Fruit fly (Drosophila melanogaster) whole organism, embryonic: ENCODE measurements around the gene Chchd2.
A peak's percentile ranks its signal among the peaks of the same experiment; 100 is the strongest.

ENCODE experiments used
- ATbp ChIP-seq: fragments of 200-800 bp; sonication (Bioruptor generic); optimal IDR thresholded peaks from 2 replicates; lab custom pipeline; 2017; ENCODE audit warnings: missing biosample characterization, mild to moderate bottlenecking, missing genetic modification characterization, missing genetic modification reagents
- CG1024 ChIP-seq: fragments of 200-800 bp; sonication (Bioruptor generic); IDR thresholded peaks from 2 replicates; pipeline ENCODE4 v1.3.6; 2022; ENCODE audit warnings: missing biosample characterization, missing genetic modification characterization
- CG10366 ChIP-seq: fragments of 200-800 bp; sonication (Bioruptor generic); IDR thresholded peaks from 2 replicates; pipeline ENCODE4 v1.3.6; 2022; ENCODE audit warnings: missing biosample characterization, missing genetic modification characterization
- CG11723 ChIP-seq: fragments of 200-800 bp; sonication (Bioruptor generic); optimal IDR thresholded peaks from 2 replicates; lab custom pipeline; 2017; ENCODE audit warnings: missing biosample characterization, mild to moderate bottlenecking, missing genetic modification characterization
- CG15073 ChIP-seq: fragments of 200-800 bp; sonication (Bioruptor generic); optimal IDR thresholded peaks from 2 replicates; lab custom pipeline; 2016; ENCODE audit warnings: missing biosample characterization, missing genetic modification characterization
- CG1603 ChIP-seq: fragments of 200-800 bp; sonication (Bioruptor generic); optimal IDR thresholded peaks from 2 replicates; lab custom pipeline; 2019; ENCODE audit warnings: missing biosample characterization, mild to moderate bottlenecking, missing genetic modification characterization, moderate library complexity
- CG17186 ChIP-seq: fragments of 200-800 bp; sonication (Bioruptor generic); optimal IDR thresholded peaks from 3 replicates; lab custom pipeline; 2017; ENCODE audit warnings: missing biosample characterization, missing genetic modification reagents, missing genetic modification characterization
- CG17328 ChIP-seq: fragments of 200-800 bp; sonication (Bioruptor generic); IDR thresholded peaks from 2 replicates; pipeline ENCODE4 v1.3.6; 2022; ENCODE audit warnings: missing biosample characterization, missing genetic modification characterization
- CG17802 ChIP-seq: fragments of 200-800 bp; sonication (Bioruptor generic); optimal IDR thresholded peaks from 2 replicates; lab custom pipeline; 2018; ENCODE audit warnings: missing biosample characterization, mild to moderate bottlenecking, missing genetic modification characterization, moderate library complexity
- CG18599 ChIP-seq: fragments of 200-800 bp; sonication (Bioruptor generic); optimal IDR thresholded peaks from 3 replicates; lab custom pipeline; 2017; ENCODE audit warnings: missing biosample characterization, missing genetic modification characterization, mild to moderate bottlenecking, moderate library complexity, missing genetic modification reagents
- CG30403 ChIP-seq: fragments of 200-800 bp; sonication (Bioruptor generic); optimal IDR thresholded peaks from 3 replicates; lab custom pipeline; 2016; ENCODE audit warnings: missing biosample characterization, missing genetic modification characterization
- CG4730 ChIP-seq: fragments of 200-800 bp; sonication (Bioruptor generic); IDR thresholded peaks from 2 replicates; pipeline ENCODE4 v1.3.6; 2022; ENCODE audit warnings: missing biosample characterization, missing genetic modification characterization
- CG7357 ChIP-seq: fragments of 200-800 bp; sonication (Bioruptor generic); IDR thresholded peaks from 3 replicates; pipeline ENCODE4 v1.3.6; 2022; ENCODE audit warnings: missing biosample characterization, missing genetic modification characterization
- CG7839 ChIP-seq: fragments of 200-800 bp; sonication (Bioruptor generic); optimal IDR thresholded peaks from 3 replicates; lab custom pipeline; 2018; ENCODE audit warnings: missing biosample characterization, mild to moderate bottlenecking, missing genetic modification characterization, moderate library complexity
- CkIIα-i1 ChIP-seq: fragments of 200-800 bp; sonication (Bioruptor generic); IDR thresholded peaks from 2 replicates; pipeline ENCODE4 v1.3.6; 2022; ENCODE audit warnings: missing biosample characterization, missing genetic modification characterization
- Dfd ChIP-seq, 2 experiments: fragments of >200 bp; optimal IDR thresholded peaks; 2 replicates each; lab custom pipeline; 2017; ENCODE audit warnings: missing biosample characterization in 2 of 2, missing genetic modification characterization in 2 of 2
- Doc2 ChIP-seq: fragments of 200-800 bp; sonication (Bioruptor generic); IDR thresholded peaks from 2 replicates; pipeline ENCODE4 v1.3.6; 2022; ENCODE audit warnings: missing biosample characterization, missing genetic modification characterization
- Dref ChIP-seq: fragments of 200-800 bp; sonication (Bioruptor generic); IDR thresholded peaks from 2 replicates; pipeline ENCODE4 v1.3.6; 2022; ENCODE audit warnings: missing biosample characterization, missing genetic modification characterization
- E2f1 ChIP-seq: fragments of 200-800 bp; sonication (Bioruptor generic); IDR thresholded peaks from 2 replicates; pipeline ENCODE4 v1.3.6; 2022; ENCODE audit warnings: missing biosample characterization, missing genetic modification characterization
- E2f2 ChIP-seq: fragments of 200-800 bp; sonication (Bioruptor generic); IDR thresholded peaks from 2 replicates; pipeline ENCODE4 v1.3.6; 2022; ENCODE audit warnings: missing biosample characterization, missing genetic modification characterization
- GATAe ChIP-seq: fragments of 200-800 bp; sonication (Bioruptor generic); conservative IDR thresholded peaks from 2 replicates; pipeline ENCODE4 v1.3.6; 2022; ENCODE audit warnings: missing biosample characterization, missing genetic modification characterization
- HmgD ChIP-seq: fragments of 200-800 bp; sonication (Bioruptor generic); optimal IDR thresholded peaks from 3 replicates; lab custom pipeline; 2016; ENCODE audit warnings: missing biosample characterization, missing genetic modification characterization
- Lhr ChIP-seq: fragments of 200-800 bp; sonication (Bioruptor generic); optimal IDR thresholded peaks from 3 replicates; lab custom pipeline; 2017; ENCODE audit warnings: mild to moderate bottlenecking, missing biosample characterization, missing genetic modification reagents, missing genetic modification characterization
- NK7.1 ChIP-seq: fragments of 200-800 bp; sonication (Bioruptor generic); optimal IDR thresholded peaks from 3 replicates; lab custom pipeline; 2016; ENCODE audit warnings: missing biosample characterization, missing genetic modification characterization
- Oaz ChIP-seq: fragments of 200-800 bp; sonication (Bioruptor generic); IDR thresholded peaks from 2 replicates; pipeline ENCODE4 v1.3.6; 2022; ENCODE audit warnings: missing biosample characterization, missing genetic modification characterization
- Pdp1 ChIP-seq, 2 experiments: fragments of 200-800 bp; sonication (Bioruptor generic); optimal IDR thresholded peaks; 3 replicates each; lab custom pipeline; 2016; ENCODE audit warnings: missing biosample characterization in 2 of 2, missing genetic modification characterization in 2 of 2, mild to moderate bottlenecking in 1 of 2, moderate library complexity in 1 of 2
- Rfx ChIP-seq: fragments of 200-800 bp; sonication (Bioruptor generic); IDR thresholded peaks from 2 replicates; pipeline ENCODE4 v1.3.6; 2022; ENCODE audit warnings: missing biosample characterization, missing genetic modification characterization
- Rx ChIP-seq: fragments of 200-800 bp; sonication (Bioruptor generic); IDR thresholded peaks from 2 replicates; pipeline ENCODE4 v1.3.6; 2022; ENCODE audit warnings: missing biosample characterization, missing genetic modification characterization
- bab2 ChIP-seq: fragments of 200-800 bp; sonication (Bioruptor generic); optimal IDR thresholded peaks from 2 replicates; lab custom pipeline; 2016; ENCODE audit warnings: missing biosample characterization, missing genetic modification characterization
- cato ChIP-seq: fragments of 200-800 bp; sonication (Bioruptor generic); optimal IDR thresholded peaks from 2 replicates; lab custom pipeline; 2016; ENCODE audit warnings: missing biosample characterization, missing genetic modification characterization, borderline replicate concordance
- danr ChIP-seq: fragments of 200-800 bp; sonication (Bioruptor generic); IDR thresholded peaks from 2 replicates; pipeline ENCODE4 v1.3.6; 2022; ENCODE audit warnings: missing biosample characterization, missing genetic modification characterization
- ems ChIP-seq: fragments of 200-800 bp; sonication (Bioruptor generic); optimal IDR thresholded peaks from 3 replicates; lab custom pipeline; 2016; ENCODE audit warnings: missing biosample characterization, missing genetic modification characterization
- fd96Cb ChIP-seq: fragments of 200-800 bp; sonication (Bioruptor generic); optimal IDR thresholded peaks from 2 replicates; lab custom pipeline; 2018; ENCODE audit warnings: missing biosample characterization, mild to moderate bottlenecking, missing genetic modification characterization, moderate library complexity
- gem ChIP-seq: fragments of 200-800 bp; sonication (Bioruptor generic); optimal IDR thresholded peaks from 2 replicates; lab custom pipeline; 2019; ENCODE audit warnings: missing biosample characterization, mild to moderate bottlenecking, missing genetic modification characterization, moderate library complexity
- ind ChIP-seq: fragments of 200-800 bp; sonication (Bioruptor generic); optimal IDR thresholded peaks from 3 replicates; lab custom pipeline; 2016; ENCODE audit warnings: missing biosample characterization, missing genetic modification characterization
- jumu ChIP-seq: fragments of 200-800 bp; sonication (Bioruptor generic); optimal IDR thresholded peaks from 3 replicates; lab custom pipeline; 2016; ENCODE audit warnings: missing biosample characterization, missing genetic modification characterization
- knrl ChIP-seq: fragments of 200-800 bp; sonication (Bioruptor generic); IDR thresholded peaks from 3 replicates; pipeline ENCODE4 v1.3.6; 2022; ENCODE audit warnings: missing biosample characterization, missing genetic modification characterization; ENCODE audit not compliant: partially characterized antibody
- lmd ChIP-seq: fragments of 200-800 bp; sonication (Bioruptor generic); IDR thresholded peaks from 2 replicates; pipeline ENCODE4 v1.3.6; 2022; ENCODE audit warnings: missing biosample characterization, missing genetic modification characterization
- mirr ChIP-seq: fragments of 200-800 bp; sonication (Bioruptor generic); optimal IDR thresholded peaks from 3 replicates; lab custom pipeline; 2018; ENCODE audit warnings: missing biosample characterization, mild to moderate bottlenecking, missing genetic modification characterization
- nom ChIP-seq: fragments of 200-800 bp; sonication (Bioruptor generic); optimal IDR thresholded peaks from 2 replicates; lab custom pipeline; 2017; ENCODE audit warnings: missing biosample characterization, missing genetic modification characterization, mild to moderate bottlenecking, moderate library complexity, missing genetic modification reagents
- odd ChIP-seq: fragments of 200-800 bp; sonication (Bioruptor generic); optimal IDR thresholded peaks from 2 replicates; lab custom pipeline; 2017; ENCODE audit warnings: missing biosample characterization, mild to moderate bottlenecking, missing genetic modification characterization
- phol ChIP-seq: fragments of 200-800 bp; sonication (Bioruptor generic); optimal IDR thresholded peaks from 3 replicates; lab custom pipeline; 2018; ENCODE audit warnings: missing biosample characterization, mild to moderate bottlenecking, missing genetic modification characterization, moderate library complexity
- prd ChIP-seq, 3 experiments: fragments of >200 bp in 2 of 3; fragments of 200-800 bp in 1 of 3; sonication (Bioruptor generic) in 1 of 3; optimal IDR thresholded peaks in 2 of 3; IDR thresholded peaks in 1 of 3; 2 replicates in 2 of 3; 3 replicates in 1 of 3; pipeline versions ENCODE4 v1.3.6 to Lab custom; 2017 to 2022; ENCODE audit warnings: missing biosample characterization in 1 of 3, missing genetic modification characterization in 1 of 3
- pzg ChIP-seq: fragments of 200-800 bp; sonication (Bioruptor generic); optimal IDR thresholded peaks from 3 replicates; lab custom pipeline; 2018; ENCODE audit warnings: missing biosample characterization, mild to moderate bottlenecking, missing genetic modification characterization, moderate library complexity
- repo ChIP-seq: fragments of 200-800 bp; sonication (Bioruptor generic); optimal IDR thresholded peaks from 2 replicates; lab custom pipeline; 2016; ENCODE audit warnings: missing biosample characterization, missing genetic modification characterization
- seq ChIP-seq: fragments of 200-800 bp; sonication (Bioruptor generic); IDR thresholded peaks from 2 replicates; pipeline ENCODE4 v1.3.6; 2022; ENCODE audit warnings: missing biosample characterization, missing genetic modification characterization
- stwl ChIP-seq: fragments of 200-800 bp; sonication (Bioruptor generic); optimal IDR thresholded peaks from 3 replicates; lab custom pipeline; 2018; ENCODE audit warnings: missing biosample characterization, mild to moderate bottlenecking, missing genetic modification characterization, moderate library complexity
- unpg ChIP-seq: fragments of 200-800 bp; sonication (Bioruptor generic); optimal IDR thresholded peaks from 3 replicates; lab custom pipeline; 2018; ENCODE audit warnings: missing biosample characterization, mild to moderate bottlenecking, missing genetic modification characterization, moderate library complexity
- zen ChIP-seq: fragments of 200-800 bp; sonication (Bioruptor generic); optimal IDR thresholded peaks from 3 replicates; lab custom pipeline; 2018; ENCODE audit warnings: missing biosample characterization, mild to moderate bottlenecking, missing genetic modification characterization, moderate library complexity
- zfh2 ChIP-seq: fragments of 200-800 bp; sonication (Bioruptor generic); optimal IDR thresholded peaks from 2 replicates; lab custom pipeline; 2016; ENCODE audit warnings: missing biosample characterization, missing genetic modification characterization

Chchd2 gene

DNA sequence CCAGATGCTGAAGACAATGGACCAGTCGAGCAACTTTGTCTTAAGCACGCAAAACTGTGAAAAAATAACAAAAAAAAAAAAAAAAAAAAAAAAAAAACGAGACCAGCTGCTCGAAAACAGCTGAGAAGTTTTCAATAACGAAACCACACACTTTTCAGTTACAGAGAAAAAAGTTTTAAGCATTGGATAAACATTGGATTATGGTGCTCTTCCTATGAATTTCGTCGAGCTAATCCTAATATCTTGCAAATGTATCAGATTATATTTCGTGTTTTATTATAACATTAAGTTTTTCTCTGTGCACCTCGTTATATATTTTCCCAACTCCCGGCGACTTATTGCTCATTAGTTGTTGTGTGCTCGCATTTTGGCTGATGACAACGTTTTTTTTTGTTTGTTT is 27.7 kb downstream of the Chchd2 start (continued):
- TF ChIP-seq NK7.1 (GFP tag; lab: Kevin White, UChicago) (no peak), Pdp1 (GFP tag; optimal IDR thresholded peaks at IDR 0.05; lab: Kevin White, UChicago) (peak; percentile 27 to 47), Dfd (GFP tag; optimal IDR thresholded peaks at IDR 0.05; lab: Kevin White, UChicago) (no peak), odd (GFP tag; lab: Kevin White, UChicago) (peak; percentile 29), gem (tag; lab: Kevin White, UChicago) (peak; percentile 70), Dref (GFP tag; lab: Robert Waterston, UW) (no peak), zen (tag; lab: Kevin White, UChicago) (no peak), ems (GFP tag; lab: Kevin White, UChicago) (no peak), CG17802 (no peak), CG30403 (GFP tag; lab: Kevin White, UChicago) (peak; percentile 37), GATAe (no peak), prd (optimal IDR thresholded peaks at IDR 0.05; lab: Kevin White, UChicago) (no peak), prd (GFP tag; IDR thresholded peaks at IDR 0.05; lab: Robert Waterston, UW) (peak; percentile 52; the same call in 2 of the 3 replicates), CG7357 (GFP tag; lab: Robert Waterston, UW) (0 out of 3 replicates have a peak, but pooled peaks have one; percentile 34), ATbp (GFP tag; lab: Kevin White, UChicago) (peak; percentile 16), Oaz (GFP tag; lab: Robert Waterston, UW) (peak; percentile 41; the same call in 1 of the 2 replicates), Lhr (GFP tag; lab: Kevin White, UChicago) (no peak), stwl (tag; lab: Kevin White, UChicago) (no peak), CkIIα-i1 (no peak), cato (no peak), knrl (GFP tag; lab: Robert Waterston, UW) (no peak), CG15073 (no peak), seq (GFP tag; lab: Robert Waterston, UW) (peak; percentile 16; the same call in 1 of the 2 replicates), mirr (no peak), E2f2 (GFP tag; lab: Robert Waterston, UW) (0 out of 2 replicates have a peak, but pooled peaks have one; percentile 32), CG17186 (no peak), E2f1 (GFP tag; lab: Robert Waterston, UW) (peak; percentile 63), CG18599 (GFP tag; lab: Kevin White, UChicago) (peak; percentile 53), HmgD (GFP tag; lab: Kevin White, UChicago) (no peak), lmd (GFP tag; lab: Robert Waterston, UW) (peak; percentile 74), CG11723 (no peak), ind (GFP tag; lab: Kevin White, UChicago) (peak; percentile 54), repo (GFP tag; lab: Kevin White, UChicago) (peak; percentile 16), phol (peak; percentile 35), unpg (peak; percentile 57), fd96Cb (tag; lab: Kevin White, UChicago) (peak; percentile 28), CG7839 (tag; lab: Kevin White, UChicago) (peak; percentile 62), jumu (GFP tag; lab: Kevin White, UChicago) (peak; percentile 4), danr (GFP tag; lab: Robert Waterston, UW) (0 out of 2 replicates have a peak, but pooled peaks have one; percentile 6), bab2 (GFP tag; lab: Kevin White, UChicago) (peak; percentile 43), Rfx (GFP tag; lab: Robert Waterston, UW) (peak; percentile 79), Rx (GFP tag; lab: Robert Waterston, UW) (peak; percentile 47; the same call in 1 of the 2 replicates), nom (GFP tag; lab: Kevin White, UChicago) (no peak), CG10366 (GFP tag; lab: Robert Waterston, UW) (peak; percentile 64), CG1603 (peak; percentile 30), CG17328 (GFP tag; lab: Robert Waterston, UW) (peak; percentile 56), CG4730 (GFP tag; lab: Robert Waterston, UW) (peak; percentile 31; the same call in 1 of the 2 replicates), CG1024 (no peak), pzg (GFP tag; lab: Kevin White, UChicago) (no peak), zfh2 (GFP tag; lab: Kevin White, UChicago) (no peak), Doc2 (no peak)
